Fruit fly (Drosophila melanogaster): ENCODE measurements around the gene CG42507.

The CG42507 gene

dm6 chr3L:14781082-14781862 lies 23.5 kb upstream of the CG42507 start (continued):
- peak; percentile 58 for TF ChIP-seq CG15601 (tag; optimal IDR thresholded peaks at IDR 0.05)
- TF ChIP-seq CG17912 (GFP tag; optimal IDR thresholded peaks at IDR 0.05), result no peak
- TF ChIP-seq disco-r (GFP tag; optimal IDR thresholded peaks at IDR 0.05), result peak; percentile 36
- TF ChIP-seq CG15269 (tag; optimal IDR thresholded peaks at IDR 0.05), result peak; percentile 76
- no peak for TF ChIP-seq fd102C (GFP tag; optimal IDR thresholded peaks at IDR 0.05)
- TF ChIP-seq dmrt99B (tag; optimal IDR thresholded peaks at IDR 0.05), result peak; percentile 79
- TF ChIP-seq corto (GFP tag; optimal IDR thresholded peaks at IDR 0.05), result peak; percentile 9
- no peak for TF ChIP-seq NC2α (GFP tag; optimal IDR thresholded peaks at IDR 0.05)
- TF ChIP-seq ro (GFP tag; IDR thresholded peaks at IDR 0.05), result no peak
- peak; percentile 63 for TF ChIP-seq CG1603 (tag; optimal IDR thresholded peaks at IDR 0.05)
- peak; percentile 50 for TF ChIP-seq Camta (GFP tag; optimal IDR thresholded peaks at IDR 0.05)
- no peak for TF ChIP-seq CG16813 (GFP tag; IDR thresholded peaks at IDR 0.05; ENCODE audit: partially characterized antibody)
- TF ChIP-seq CG15696 (tag; optimal IDR thresholded peaks at IDR 0.05), result peak; percentile 66
- peak; percentile 60 for TF ChIP-seq az2 (GFP tag; optimal IDR thresholded peaks at IDR 0.05)
- TF ChIP-seq CG5953 (GFP tag; IDR thresholded peaks at IDR 0.05), result no peak
- peak; percentile 65 for TF ChIP-seq CG12219 (GFP tag; optimal IDR thresholded peaks at IDR 0.05)
- peak; percentile 88 for TF ChIP-seq CG12104 (GFP tag; optimal IDR thresholded peaks at IDR 0.05)
- TF ChIP-seq Chrac-16 (GFP tag; optimal IDR thresholded peaks at IDR 0.05), result peak; percentile 36
- TF ChIP-seq CG8089 (GFP tag; optimal IDR thresholded peaks at IDR 0.05), result no peak
- no peak; the same call in 2 of the 3 replicates for TF ChIP-seq sr (GFP tag; IDR thresholded peaks at IDR 0.05)
- peak; percentile 64 for TF ChIP-seq CG17568 (GFP tag; optimal IDR thresholded peaks at IDR 0.05)
- peak; percentile 8 for TF ChIP-seq schlank (tag; optimal IDR thresholded peaks at IDR 0.05)
- peak; percentile 79 for TF ChIP-seq CG4424 (GFP tag; optimal IDR thresholded peaks at IDR 0.05)
- TF ChIP-seq CG17802 (tag; optimal IDR thresholded peaks at IDR 0.05), result no peak
- peak; percentile 58 for TF ChIP-seq CG6813 (GFP tag; optimal IDR thresholded peaks at IDR 0.05)
- TF ChIP-seq Doc2 (GFP tag; IDR thresholded peaks at IDR 0.05), result no peak
- peak; percentile 7 for TF ChIP-seq fu2 (GFP tag; optimal IDR thresholded peaks at IDR 0.05)
- no peak for TF ChIP-seq jumu (GFP tag; optimal IDR thresholded peaks at IDR 0.05)
- TF ChIP-seq mirr (GFP tag; optimal IDR thresholded peaks at IDR 0.05), result peak; percentile 97
- peak; percentile 55 for TF ChIP-seq rib (GFP tag; IDR thresholded peaks at IDR 0.05)
- TF ChIP-seq jigr1 (GFP tag; IDR thresholded peaks at IDR 0.05), result no peak
- TF ChIP-seq bigmax (GFP tag; optimal IDR thresholded peaks at IDR 0.05), result no peak
- no peak for TF ChIP-seq Dref (GFP tag; IDR thresholded peaks at IDR 0.05)
- peak; percentile 28 for TF ChIP-seq maf-S (GFP tag; optimal IDR thresholded peaks at IDR 0.05)
- peak; percentile 55 for TF ChIP-seq bcd (GFP tag; optimal IDR thresholded peaks at IDR 0.05)
- no peak for TF ChIP-seq CG43689 (GFP tag; IDR thresholded peaks at IDR 0.05)
- TF ChIP-seq Med (GFP tag), result peak; percentile 80
- no peak for TF ChIP-seq vfl (GFP tag; optimal IDR thresholded peaks at IDR 0.05)
- peak; percentile 79 for TF ChIP-seq Oli (tag; optimal IDR thresholded peaks at IDR 0.05)
- no peak for TF ChIP-seq MESR4 (GFP tag; optimal IDR thresholded peaks at IDR 0.05)
- TF ChIP-seq CG17612 (GFP tag; IDR thresholded peaks at IDR 0.05), result no peak
- peak; percentile 12 for TF ChIP-seq exex (tag; optimal IDR thresholded peaks at IDR 0.05)
- TF ChIP-seq CG18262 (tag; optimal IDR thresholded peaks at IDR 0.05), result peak; percentile 93
- TF ChIP-seq CG6791 (GFP tag; IDR thresholded peaks at IDR 0.05; ENCODE audit: partially characterized antibody), result no peak
- peak; percentile 30 for TF ChIP-seq CG15011 (GFP tag; optimal IDR thresholded peaks at IDR 0.05)
- peak; percentile 92 for TF ChIP-seq CG17829 (tag; optimal IDR thresholded peaks at IDR 0.05)
- TF ChIP-seq ttk (GFP tag; IDR thresholded peaks at IDR 0.05), result peak; percentile 40
- TF ChIP-seq sim (GFP tag; IDR thresholded peaks at IDR 0.05), result no peak
- peak; percentile 52 for TF ChIP-seq Ada2b (GFP tag; IDR thresholded peaks at IDR 0.05)
- peak; percentile 67 for TF ChIP-seq B-H2 (GFP tag; optimal IDR thresholded peaks at IDR 0.05)
